Worm (Caenorhabditis elegans) whole organism, L2 larva: Measurements from ENCODE around the gene txt-8.
A peak's percentile ranks its signal among the peaks of the same experiment; 100 is the strongest.

Source experiments
- R02D3.7 ChIP-seq: fragments of 150-350 bp; optimal IDR thresholded peaks from 2 replicates; lab custom pipeline; 2014; ENCODE audit warnings: missing biosample characterization, missing genetic modification characterization
- Y55F3AM.14 ChIP-seq: fragments of 200-800 bp; sonication (Bioruptor generic); optimal IDR thresholded peaks from 2 replicates; lab custom pipeline; 2018; ENCODE audit warnings: mild to moderate bottlenecking, missing genetic modification characterization, missing compliant biosample characterization
- ZK546.5 ChIP-seq: sonication (generic microtip); optimal IDR thresholded peaks from 2 replicates; lab custom pipeline; 2017; ENCODE audit warnings: missing biosample characterization, missing genetic modification characterization
- alr-1 ChIP-seq: fragments of 150-350 bp; optimal IDR thresholded peaks from 2 replicates; lab custom pipeline; 2014; ENCODE audit warnings: missing biosample characterization, missing genetic modification characterization
- aly-2 ChIP-seq: fragments of 150-350 bp; optimal IDR thresholded peaks from 2 replicates; lab custom pipeline; 2014; ENCODE audit warnings: missing biosample characterization, missing genetic modification characterization
- ama-1 ChIP-seq: fragments of 150-350 bp; optimal IDR thresholded peaks from 2 replicates; lab custom pipeline; 2018; ENCODE audit warnings: inconsistent platforms
- blmp-1 ChIP-seq: sonication (generic microtip); optimal IDR thresholded peaks from 2 replicates; lab custom pipeline; 2017; ENCODE audit warnings: missing genetic modification characterization, mild to moderate bottlenecking, missing compliant biosample characterization, antibody characterized with exemption, moderate library complexity; ENCODE audit not compliant: insufficient read depth
- ceh-16 ChIP-seq: fragments of 150-350 bp; optimal IDR thresholded peaks from 2 replicates; lab custom pipeline; 2014; ENCODE audit warnings: missing biosample characterization, missing genetic modification characterization
- crh-2 ChIP-seq: sonication (generic microtip); optimal IDR thresholded peaks from 2 replicates; lab custom pipeline; 2017; ENCODE audit warnings: missing biosample characterization, missing genetic modification characterization
- egl-27 ChIP-seq: sonication (generic microtip); optimal IDR thresholded peaks from 3 replicates; lab custom pipeline; 2017; ENCODE audit warnings: missing biosample characterization, missing genetic modification reagents, missing genetic modification characterization
- elt-3 ChIP-seq: sonication (generic microtip); optimal IDR thresholded peaks from 2 replicates; lab custom pipeline; 2017; ENCODE audit warnings: missing biosample characterization, missing genetic modification characterization
- fos-1 ChIP-seq: fragments of 150-350 bp; optimal IDR thresholded peaks from 2 replicates; lab custom pipeline; 2014; ENCODE audit warnings: missing biosample characterization, missing genetic modification characterization
- gmeb-1 ChIP-seq: fragments of 150-350 bp; optimal IDR thresholded peaks from 2 replicates; lab custom pipeline; 2014; ENCODE audit warnings: missing biosample characterization, missing genetic modification characterization
- lin-11 ChIP-seq: fragments of 150-350 bp; sonication (generic microtip); optimal IDR thresholded peaks from 2 replicates; lab custom pipeline; 2014; ENCODE audit warnings: missing biosample characterization, missing genetic modification characterization, inconsistent platforms, mixed read lengths
- lin-39 ChIP-seq: fragments of 150-350 bp; optimal IDR thresholded peaks from 2 replicates; lab custom pipeline; 2014; ENCODE audit warnings: missing biosample characterization, missing genetic modification reagents, missing genetic modification characterization
- mab-5 ChIP-seq: fragments of 150-350 bp; optimal IDR thresholded peaks from 2 replicates; lab custom pipeline; 2014; ENCODE audit warnings: missing biosample characterization, missing genetic modification characterization
- mdl-1 ChIP-seq, 2 experiments: fragments of 150-350 bp in 1 of 2; sonication (generic microtip) in 1 of 2; optimal IDR thresholded peaks; 2 replicates each; lab custom pipeline; 2017; ENCODE audit warnings: missing biosample characterization in 2 of 2, missing genetic modification characterization in 2 of 2
- nhr-10 ChIP-seq: sonication (generic microtip); optimal IDR thresholded peaks from 2 replicates; lab custom pipeline; 2017; ENCODE audit warnings: missing biosample characterization, missing genetic modification characterization
- nhr-12 ChIP-seq: fragments of 150-350 bp; optimal IDR thresholded peaks from 2 replicates; lab custom pipeline; 2014; ENCODE audit warnings: missing biosample characterization, missing genetic modification characterization
- nhr-129 ChIP-seq: fragments of 150-350 bp; optimal IDR thresholded peaks from 2 replicates; lab custom pipeline; 2014; ENCODE audit warnings: missing biosample characterization, missing genetic modification characterization
- nhr-21 ChIP-seq: fragments of 150-350 bp; optimal IDR thresholded peaks from 2 replicates; lab custom pipeline; 2014; ENCODE audit warnings: missing biosample characterization, missing genetic modification characterization
- nhr-23 ChIP-seq: fragments of 150-350 bp; optimal IDR thresholded peaks from 2 replicates; lab custom pipeline; 2014; ENCODE audit warnings: missing biosample characterization, missing genetic modification reagents, missing genetic modification characterization
- nhr-25 ChIP-seq: fragments of 150-350 bp; sonication (generic microtip); optimal IDR thresholded peaks from 3 replicates; lab custom pipeline; 2014; ENCODE audit warnings: missing biosample characterization, missing genetic modification characterization
- nhr-6 ChIP-seq: fragments of 150-350 bp; optimal IDR thresholded peaks from 2 replicates; lab custom pipeline; 2014; ENCODE audit warnings: missing biosample characterization, missing genetic modification characterization
- sem-4 ChIP-seq: fragments of 150-350 bp; optimal IDR thresholded peaks from 2 replicates; lab custom pipeline; 2014; ENCODE audit warnings: missing biosample characterization, missing genetic modification reagents, missing genetic modification characterization
- sma-3 ChIP-seq: sonication (generic microtip); optimal IDR thresholded peaks from 2 replicates; lab custom pipeline; 2016; ENCODE audit warnings: missing genetic modification reagents, missing genetic modification characterization, missing compliant biosample characterization
- sma-9 ChIP-seq, 2 experiments: fragments of 150-350 bp in 1 of 2; sonication (generic microtip) in 1 of 2; optimal IDR thresholded peaks; 2 replicates each; lab custom pipeline; 2014 to 2016; ENCODE audit warnings: missing genetic modification characterization in 2 of 2, mild to moderate bottlenecking in 1 of 2, missing biosample characterization in 1 of 2, missing compliant biosample characterization in 1 of 2, missing genetic modification reagents in 1 of 2, moderate library complexity in 1 of 2
- snpc-4 ChIP-seq: fragments of 150-350 bp; optimal IDR thresholded peaks from 2 replicates; lab custom pipeline; 2014; ENCODE audit warnings: missing biosample characterization, missing genetic modification characterization
- unc-39 ChIP-seq: fragments of 150-350 bp; optimal IDR thresholded peaks from 2 replicates; lab custom pipeline; 2014; ENCODE audit warnings: missing biosample characterization, missing genetic modification characterization
- unc-55 ChIP-seq: fragments of 150-350 bp; sonication (generic microtip); optimal IDR thresholded peaks from 3 replicates; lab custom pipeline; 2014; ENCODE audit warnings: missing biosample characterization, missing genetic modification reagents, missing genetic modification characterization
- zag-1 ChIP-seq: fragments of 150-350 bp; optimal IDR thresholded peaks from 2 replicates; lab custom pipeline; 2014; ENCODE audit warnings: missing biosample characterization, missing genetic modification characterization
- ztf-1 ChIP-seq: fragments of 200-800 bp; sonication (Bioruptor generic); conservative IDR thresholded peaks from 2 replicates; pipeline ENCODE4 v1.3.6; 2022; ENCODE audit warnings: missing genetic modification characterization, missing compliant biosample characterization
- ztf-11 ChIP-seq: sonication (generic microtip); optimal IDR thresholded peaks from 2 replicates; lab custom pipeline; 2017; ENCODE audit warnings: missing biosample characterization, missing genetic modification characterization
- ztf-4 ChIP-seq: fragments of 150-350 bp; optimal IDR thresholded peaks from 2 replicates; lab custom pipeline; 2014; ENCODE audit warnings: missing biosample characterization, missing genetic modification characterization

Gene txt-8

ce11 chrV:18456574-18456973, 42.4 kb downstream of the txt-8 start, which contains the start of gene ZK228.10:
ZK228.10 (plus strand) TSS chrV:18456874.
- no peak for TF ChIP-seq zag-1 (tag; lab: Kevin White, UChicago)
- no peak for TF ChIP-seq crh-2 (tag; lab: Kevin White, UChicago)
- TF ChIP-seq aly-2 (tag; lab: Kevin White, UChicago): no peak
- no peak for TF ChIP-seq nhr-23 (tag; lab: Kevin White, UChicago)
- TF ChIP-seq lin-11 (tag; lab: Kevin White, UChicago): no peak
- TF ChIP-seq egl-27 (tag; lab: Kevin White, UChicago): no peak
- no peak for TF ChIP-seq nhr-129
- no peak for TF ChIP-seq ztf-11 (tag; lab: Kevin White, UChicago)
- TF ChIP-seq nhr-21: no peak
- no peak for TF ChIP-seq nhr-25 (tag; lab: Kevin White, UChicago)
- no peak for TF ChIP-seq nhr-6 (tag; lab: Kevin White, UChicago)
- TF ChIP-seq ama-1 (lab: Kevin White, UChicago): no peak

- TF ChIP-seq ztf-4 (no peak), unc-55 (GFP tag; lab: Kevin White, UChicago) (no peak), nhr-12 (tag; lab: Kevin White, UChicago) (no peak), unc-39 (tag; lab: Kevin White, UChicago) (no peak), snpc-4 (tag; lab: Kevin White, UChicago) (no peak), fos-1 (tag; lab: Kevin White, UChicago) (peak; percentile 86), mdl-1 (tag; optimal IDR thresholded peaks at IDR 0.05; lab: Kevin White, UChicago) (no peak), nhr-23 (tag; lab: Kevin White, UChicago) (no peak), nhr-6 (tag; lab: Kevin White, UChicago) (no peak), lin-39 (tag; lab: Kevin White, UChicago) (no peak), nhr-25 (tag; lab: Kevin White, UChicago) (no peak), alr-1 (tag; lab: Kevin White, UChicago) (no peak), blmp-1 (peak; percentile 8), aly-2 (tag; lab: Kevin White, UChicago) (no peak), mab-5 (tag; lab: Kevin White, UChicago) (no peak), ztf-1 (GFP tag; lab: Robert Waterston, UW) (no peak), elt-3 (no peak), ZK546.5 (no peak), sma-3 (GFP tag; lab: Kevin White, UChicago) (no peak), gmeb-1 (tag; lab: Kevin White, UChicago) (peak; percentile 13), sma-9 (GFP tag; optimal IDR thresholded peaks at IDR 0.05; lab: Kevin White, UChicago) (peak; percentile 53), sma-9 (tag; optimal IDR thresholded peaks at IDR 0.05; lab: Kevin White, UChicago) (no peak), nhr-10 (tag; lab: Kevin White, UChicago) (no peak), sem-4 (tag; lab: Kevin White, UChicago) (no peak), R02D3.7 (tag; lab: Kevin White, UChicago) (no peak)
Observed at ce11 chrV:18461200-18461728, 47.1 kb downstream of the txt-8 start, which contains the start of gene ZK228.3. ZK228.3 (minus strand) TSS chrV:18461250.

DNA sequence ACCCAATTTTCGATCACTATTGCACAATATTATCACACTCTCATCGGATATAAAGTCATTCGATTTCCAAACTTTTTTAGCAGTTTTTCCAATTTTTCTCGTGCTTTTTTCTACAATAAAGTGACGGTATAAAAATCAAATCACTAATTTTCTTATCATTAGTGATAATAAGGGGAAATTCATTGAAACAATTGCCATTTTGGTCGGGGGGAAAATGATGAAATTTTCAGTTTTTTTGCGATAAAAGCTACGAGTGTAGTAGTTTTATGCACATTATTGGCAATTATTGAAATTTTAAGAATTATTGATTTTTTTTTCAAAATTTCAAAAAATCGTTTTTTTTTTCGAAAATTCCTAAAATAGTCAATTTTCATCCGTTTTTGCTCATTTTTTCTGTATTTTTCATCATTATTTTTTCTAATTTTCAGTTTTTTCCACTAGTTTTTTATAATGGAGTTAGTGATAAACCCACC, 48.2 kb downstream of the txt-8 start, which contains the start of gene ZK228.4:
ZK228.4 (plus strand) TSS at position 423 of the 473 bp plus-strand sequence.
- no peak for TF ChIP-seq sem-4 (tag; lab: Kevin White, UChicago)
- TF ChIP-seq gmeb-1 (tag; lab: Kevin White, UChicago): peak; percentile 9
- peak; percentile 63 for TF ChIP-seq fos-1 (tag; lab: Kevin White, UChicago)
- no peak for TF ChIP-seq lin-39 (tag; lab: Kevin White, UChicago)
- TF ChIP-seq nhr-129: no peak
- no peak for TF ChIP-seq ceh-16
- no peak for TF ChIP-seq Y55F3AM.14 (GFP tag; lab: Kevin White, UChicago)
- no peak for TF ChIP-seq nhr-6 (tag; lab: Kevin White, UChicago)
